Worm (Caenorhabditis elegans) whole organism, L4 larva: ENCODE measurements around the gene D2045.8.

Experiments
- F44E2.7 ChIP-seq: fragments of 200-800 bp; sonication (Bioruptor generic); IDR thresholded peaks from 2 replicates; pipeline ENCODE4 v2.1.2; 2022; ENCODE audit warnings: missing genetic modification characterization, missing compliant biosample characterization
- Y105C5A.15 ChIP-seq: fragments of 200-800 bp; sonication (Bioruptor generic); IDR thresholded peaks from 2 replicates; pipeline ENCODE4 v1.3.6; 2022; ENCODE audit warnings: missing genetic modification characterization, missing compliant biosample characterization
- ZK337.2 ChIP-seq: fragments of 200-800 bp; sonication (Bioruptor generic); IDR thresholded peaks from 2 replicates; pipeline ENCODE4 v1.3.6; 2022; ENCODE audit warnings: missing genetic modification reagents, missing genetic modification characterization, missing compliant biosample characterization
- ZK546.5 ChIP-seq, 2 experiments: sonication (generic microtip); optimal IDR thresholded peaks; 2 replicates each; lab custom pipeline; 2017; ENCODE audit warnings: missing biosample characterization in 2 of 2, missing genetic modification characterization in 2 of 2
- aha-1 ChIP-seq: fragments of 150-350 bp; peaks from one replicate; lab custom pipeline; 2014; ENCODE audit warnings: missing biosample characterization, missing genetic modification characterization
- ama-1 ChIP-seq: fragments of 150-350 bp; optimal IDR thresholded peaks from 2 replicates; lab custom pipeline; 2014; ENCODE audit warnings: inconsistent platforms, mixed read lengths
- ceh-28 ChIP-seq: fragments of 150-350 bp; optimal IDR thresholded peaks from 2 replicates; lab custom pipeline; 2014; ENCODE audit warnings: missing biosample characterization, missing genetic modification reagents, missing genetic modification characterization
- ceh-44 ChIP-seq: fragments of 200-800 bp; sonication (Bioruptor generic); IDR thresholded peaks from 2 replicates; pipeline ENCODE4 v1.3.6; 2022; ENCODE audit warnings: missing genetic modification reagents, missing genetic modification characterization, missing compliant biosample characterization
- cey-2 ChIP-seq: sonication (generic microtip); optimal IDR thresholded peaks from 3 replicates; lab custom pipeline; 2017; ENCODE audit warnings: missing genetic modification characterization, mild to moderate bottlenecking, missing compliant biosample characterization, antibody characterized with exemption, borderline replicate concordance; ENCODE audit not compliant: insufficient read depth
- ctbp-1 ChIP-seq: fragments of 200-800 bp; sonication (Bioruptor generic); IDR thresholded peaks from 2 replicates; pipeline ENCODE4 v1.3.6; 2022; ENCODE audit warnings: missing genetic modification reagents, missing genetic modification characterization, missing compliant biosample characterization
- daf-19 ChIP-seq: fragments of 200-800 bp; sonication (Bioruptor generic); conservative IDR thresholded peaks from 2 replicates; pipeline ENCODE4 v1.3.6; 2022; ENCODE audit warnings: missing genetic modification characterization, missing compliant biosample characterization
- dmd-6 ChIP-seq: fragments of 200-800 bp; sonication (Bioruptor generic); IDR thresholded peaks from 2 replicates; pipeline ENCODE4 v1.3.6; 2022; ENCODE audit warnings: missing genetic modification reagents, missing genetic modification characterization, missing compliant biosample characterization
- dmd-8 ChIP-seq: fragments of 200-800 bp; sonication (Bioruptor generic); IDR thresholded peaks from 2 replicates; pipeline ENCODE4 v1.3.6; 2022; ENCODE audit warnings: missing genetic modification characterization, missing compliant biosample characterization
- fkh-10 ChIP-seq: fragments of 150-350 bp; optimal IDR thresholded peaks from 2 replicates; lab custom pipeline; 2014; ENCODE audit warnings: missing biosample characterization, missing genetic modification reagents, missing genetic modification characterization
- hlh-11 ChIP-seq: fragments of 200-800 bp; sonication (Bioruptor generic); optimal IDR thresholded peaks from 2 replicates; lab custom pipeline; 2018; ENCODE audit warnings: mild to moderate bottlenecking, missing genetic modification characterization, missing compliant biosample characterization
- lin-1 ChIP-seq: fragments of 200-800 bp; sonication (Bioruptor generic); IDR thresholded peaks from 2 replicates; pipeline ENCODE4 v1.3.6; 2022; ENCODE audit warnings: missing genetic modification reagents, missing genetic modification characterization, missing compliant biosample characterization
- lin-15B ChIP-seq: fragments of 150-350 bp; sonication (generic microtip); optimal IDR thresholded peaks from 3 replicates; lab custom pipeline; 2014; ENCODE audit warnings: missing biosample characterization, missing genetic modification characterization
- lin-38 ChIP-seq: fragments of 200-800 bp; sonication (Bioruptor generic); IDR thresholded peaks from 2 replicates; pipeline ENCODE4 v1.3.6; 2022; ENCODE audit warnings: missing genetic modification reagents, missing genetic modification characterization, missing compliant biosample characterization
- lsy-2 ChIP-seq, 2 experiments: fragments of 150-350 bp in 1 of 2; sonication (generic microtip) in 1 of 2; optimal IDR thresholded peaks; 2 replicates each; lab custom pipeline; 2014 to 2017; ENCODE audit warnings: missing biosample characterization in 2 of 2, missing genetic modification characterization in 2 of 2
- mdt-29 ChIP-seq: fragments of 200-800 bp; sonication (Bioruptor generic); IDR thresholded peaks from 2 replicates; pipeline ENCODE4 v1.3.6; 2022; ENCODE audit warnings: missing genetic modification reagents, missing genetic modification characterization, missing compliant biosample characterization
- mes-2 ChIP-seq: sonication (generic microtip); optimal IDR thresholded peaks from 2 replicates; lab custom pipeline; 2016; ENCODE audit warnings: missing genotype, mild to moderate bottlenecking, missing genetic modification characterization, missing compliant biosample characterization; ENCODE audit not compliant: poor library complexity, severe bottlenecking
- mxl-2 ChIP-seq: fragments of 200-800 bp; sonication (Bioruptor generic); conservative IDR thresholded peaks from 2 replicates; pipeline ENCODE4 v1.3.6; 2022; ENCODE audit warnings: missing genetic modification reagents, missing genetic modification characterization, missing compliant biosample characterization
- mxl-3 ChIP-seq: fragments of 200-800 bp; sonication (Bioruptor generic); optimal IDR thresholded peaks from 2 replicates; lab custom pipeline; 2018; ENCODE audit warnings: mild to moderate bottlenecking, missing genetic modification characterization, missing compliant biosample characterization
- nhr-11 ChIP-seq: fragments of 150-350 bp; optimal IDR thresholded peaks from 2 replicates; lab custom pipeline; 2014; ENCODE audit warnings: missing biosample characterization, missing genetic modification characterization
- nhr-111 ChIP-seq: fragments of 200-800 bp; sonication (Bioruptor generic); optimal IDR thresholded peaks from 2 replicates; lab custom pipeline; 2018; ENCODE audit warnings: mild to moderate bottlenecking, missing genetic modification characterization, missing compliant biosample characterization
- nhr-28 ChIP-seq: fragments of 150-350 bp; optimal IDR thresholded peaks from 2 replicates; lab custom pipeline; 2014; ENCODE audit warnings: missing biosample characterization, missing genetic modification characterization
- nhr-76 ChIP-seq: fragments of 150-350 bp; optimal IDR thresholded peaks from 2 replicates; lab custom pipeline; 2014; ENCODE audit warnings: missing biosample characterization, missing genetic modification characterization
- php-3 ChIP-seq: fragments of 200-800 bp; sonication (Bioruptor generic); IDR thresholded peaks from 2 replicates; pipeline ENCODE4 v1.3.6; 2022; ENCODE audit warnings: missing genetic modification reagents, missing genetic modification characterization, missing compliant biosample characterization
- pqm-1 ChIP-seq: sonication (generic microtip); optimal IDR thresholded peaks from 2 replicates; lab custom pipeline; 2017; ENCODE audit warnings: missing biosample characterization, missing genetic modification characterization
- rbr-2 ChIP-seq: sonication (generic microtip); optimal IDR thresholded peaks from 2 replicates; lab custom pipeline; 2016; ENCODE audit warnings: missing genotype, missing genetic modification characterization, missing compliant biosample characterization
- unc-62 ChIP-seq, 3 experiments: fragments of 150-350 bp in 1 of 3; sonication (generic microtip); optimal IDR thresholded peaks in 2 of 3; peaks in 1 of 3; 1 replicate in 1 of 3; 2 replicates in 2 of 3; lab custom pipeline; 2014 to 2017; ENCODE audit warnings: missing biosample characterization in 3 of 3, missing genetic modification characterization in 3 of 3, missing genetic modification reagents in 3 of 3, missing genotype in 1 of 3
- vab-7 ChIP-seq: fragments of 200-800 bp; sonication (Bioruptor generic); IDR thresholded peaks from 2 replicates; pipeline ENCODE4 v1.3.6; 2022; ENCODE audit warnings: missing genetic modification reagents, missing genetic modification characterization, missing compliant biosample characterization
- zfp-2 ChIP-seq: sonication (generic microtip); optimal IDR thresholded peaks from 2 replicates; lab custom pipeline; 2016; ENCODE audit warnings: mild to moderate bottlenecking, missing genetic modification characterization, missing compliant biosample characterization
- zfp-3 ChIP-seq: fragments of 200-800 bp; sonication (Bioruptor generic); conservative IDR thresholded peaks from 2 replicates; pipeline ENCODE4 v1.3.6; 2022; ENCODE audit warnings: missing genetic modification reagents, missing genetic modification characterization, missing compliant biosample characterization
- ztf-7 ChIP-seq: fragments of 150-350 bp; optimal IDR thresholded peaks from 2 replicates; lab custom pipeline; 2014; ENCODE audit warnings: missing biosample characterization, missing genetic modification characterization

D2045.8 gene

DNA sequence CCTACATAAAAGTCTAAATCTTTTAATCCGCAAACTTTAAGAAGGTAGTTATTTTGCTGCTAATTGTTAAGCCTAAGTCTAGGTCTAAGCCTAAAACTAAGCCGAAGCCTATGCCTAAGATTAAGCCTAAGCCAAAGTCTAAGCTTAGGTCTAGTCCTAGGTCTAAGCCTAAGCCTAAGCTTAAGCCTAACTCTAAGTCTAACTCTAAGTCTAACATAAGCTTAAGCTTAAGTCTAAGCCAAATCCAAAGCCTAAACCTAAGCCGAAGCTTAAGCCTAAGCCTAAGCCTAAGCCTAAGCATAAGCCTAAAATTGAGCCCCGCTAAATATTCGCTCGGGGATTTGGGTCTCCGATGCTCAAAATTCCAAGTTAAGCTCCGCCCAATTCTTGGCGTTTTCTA, 39.1 kb downstream of the D2045.8 start:
- TF ChIP-seq dmd-8 (GFP tag; lab: Robert Waterston, UW) (no peak), zfp-2 (tag; lab: Kevin White, UChicago) (no peak), ZK337.2 (GFP tag; lab: Robert Waterston, UW) (no peak), ama-1 (lab: Kevin White, UChicago) (no peak), cey-2 (tag; lab: Kevin White, UChicago) (no peak), php-3 (GFP tag; lab: Robert Waterston, UW) (no peak), nhr-76 (tag; lab: Kevin White, UChicago) (no peak), lsy-2 (tag; optimal IDR thresholded peaks at IDR 0.05; lab: Kevin White, UChicago) (no peak), ceh-44 (GFP tag; lab: Robert Waterston, UW) (no peak), vab-7 (GFP tag; lab: Robert Waterston, UW) (no peak), Y105C5A.15 (GFP tag; lab: Robert Waterston, UW) (no peak), fkh-10 (no peak), lin-15B (no peak)

DNA sequence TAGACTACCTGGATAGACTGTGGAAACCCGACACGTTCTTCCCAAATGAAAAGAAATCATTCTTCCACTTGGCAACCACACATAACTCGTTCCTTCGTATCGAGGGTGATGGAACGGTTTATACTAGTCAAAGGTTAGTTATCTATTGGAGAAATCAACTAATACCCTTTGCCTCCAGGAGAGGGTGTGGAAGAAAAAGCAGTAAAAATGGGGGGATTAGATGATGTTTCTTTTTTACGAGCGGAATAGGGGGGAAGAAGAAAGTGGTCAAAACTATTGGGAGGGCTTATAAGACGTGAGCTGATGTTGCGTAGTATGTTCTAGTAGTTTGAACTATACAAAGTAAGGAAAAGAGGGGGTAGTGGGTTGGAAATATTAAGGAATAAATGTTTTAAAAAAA, 40.9 kb downstream of the D2045.8 start:
- TF ChIP-seq lin-38 (GFP tag; lab: Robert Waterston, UW) (no peak), ctbp-1 (GFP tag; lab: Robert Waterston, UW) (no peak), ZK337.2 (GFP tag; lab: Robert Waterston, UW) (no peak), ZK546.5 (tag; optimal IDR thresholded peaks at IDR 0.05; lab: Kevin White, UChicago) (no peak)

DNA sequence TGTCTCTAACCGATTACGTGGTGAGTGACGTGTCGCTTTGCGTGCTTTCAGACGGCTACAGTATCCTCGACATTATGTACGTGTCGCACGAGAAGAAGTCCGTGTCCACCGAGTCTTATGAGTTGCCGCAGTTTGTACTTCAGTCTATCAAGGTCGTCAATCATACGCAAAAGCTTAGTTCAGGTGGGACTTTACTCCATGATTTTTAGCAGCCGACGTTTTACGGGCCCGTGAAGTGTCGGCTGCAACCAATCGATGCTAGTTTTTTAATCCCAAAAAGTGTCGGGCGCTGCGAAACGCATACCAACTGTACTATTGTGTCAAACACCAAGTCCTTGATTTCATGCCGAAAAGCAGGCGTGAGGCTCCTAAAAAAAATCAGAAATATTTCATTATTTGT, 42.7 kb downstream of the D2045.8 start:
- TF ChIP-seq nhr-111 (GFP tag; lab: Kevin White, UChicago): no peak
- no peak for TF ChIP-seq dmd-6 (GFP tag; lab: Robert Waterston, UW)
- no peak for TF ChIP-seq lin-15B
- no peak for TF ChIP-seq mxl-2 (GFP tag; lab: Robert Waterston, UW)
- no peak for TF ChIP-seq vab-7 (GFP tag; lab: Robert Waterston, UW)
- no peak for TF ChIP-seq daf-19
- no peak for TF ChIP-seq ceh-28 (tag; lab: Kevin White, UChicago)
- TF ChIP-seq, all 104 proteins: peak for 0

DNA sequence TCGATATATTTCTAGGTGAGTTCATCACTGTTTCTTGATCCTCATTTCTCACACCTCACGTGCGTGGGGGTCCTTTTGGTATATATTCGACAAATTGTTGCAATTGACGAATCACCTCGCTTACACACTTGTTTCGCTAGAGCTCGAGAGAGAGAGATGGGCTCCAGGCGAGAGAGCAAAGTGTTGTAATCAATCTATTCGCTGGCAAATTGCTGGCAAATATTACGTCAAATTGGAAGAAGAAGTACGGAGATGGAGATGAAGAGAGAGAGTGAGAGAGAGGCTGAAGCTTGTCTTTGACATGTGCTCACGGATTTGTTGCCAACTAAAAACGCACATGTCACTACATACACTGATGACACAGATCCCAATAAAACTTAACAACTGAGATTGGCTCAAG, 43.8 kb downstream of the D2045.8 start:
- no peak for TF ChIP-seq pqm-1 (tag; lab: Kevin White, UChicago)
- TF ChIP-seq hlh-11 (tag; lab: Kevin White, UChicago): peak; percentile 27
- no peak for TF ChIP-seq dmd-6 (GFP tag; lab: Robert Waterston, UW)
- no peak for TF ChIP-seq zfp-3
- TF ChIP-seq F44E2.7: no peak
- TF ChIP-seq lin-1 (GFP tag; lab: Robert Waterston, UW): no peak
- no peak for TF ChIP-seq mdt-29
- TF ChIP-seq zfp-2 (tag; lab: Kevin White, UChicago): no peak
- peak; percentile 4 for TF ChIP-seq mes-2 (tag; lab: Kevin White, UChicago)
- TF ChIP-seq nhr-11 (tag; lab: Kevin White, UChicago): peak; percentile 67
- TF ChIP-seq daf-19: no peak
- peak in 1 of 2 experiments; percentile 48 for TF ChIP-seq unc-62 (GFP tag; optimal IDR thresholded peaks at IDR 0.05 in 1 of 2; lab: Kevin White, UChicago)
- no peak for TF ChIP-seq unc-62 (tag; optimal IDR thresholded peaks at IDR 0.05; lab: Kevin White, UChicago)
- TF ChIP-seq ztf-7: no peak
- TF ChIP-seq mxl-3 (GFP tag; lab: Kevin White, UChicago): peak; percentile 50
- no peak for TF ChIP-seq nhr-111 (GFP tag; lab: Kevin White, UChicago)
- TF ChIP-seq vab-7 (GFP tag; lab: Robert Waterston, UW): no peak
- no peak for TF ChIP-seq rbr-2 (tag; lab: Kevin White, UChicago)
- peak; percentile 82 for TF ChIP-seq aha-1 (tag; lab: Kevin White, UChicago)
- TF ChIP-seq nhr-28 (tag; lab: Kevin White, UChicago): no peak
